Fruit fly (Drosophila melanogaster) whole organism, pupa: ENCODE results near the gene CG31637.
A peak's percentile ranks its signal among the peaks of the same experiment; 100 is the strongest.

ENCODE experiments used
- CG10348 ChIP-seq: fragments of 200-800 bp; sonication (Bioruptor generic); IDR thresholded peaks from 2 replicates; pipeline ENCODE4 v1.3.6; 2022; ENCODE audit warnings: missing biosample characterization, missing genetic modification characterization
- CG15710 ChIP-seq: fragments of 200-800 bp; sonication (Bioruptor generic); optimal IDR thresholded peaks from 2 replicates; lab custom pipeline; 2018; ENCODE audit warnings: missing biosample characterization, mild to moderate bottlenecking, missing genetic modification characterization, moderate library complexity
- CG32121 ChIP-seq: fragments of 200-800 bp; sonication (Bioruptor generic); IDR thresholded peaks from 2 replicates; pipeline ENCODE4 v1.3.6; 2022; ENCODE audit warnings: missing biosample characterization, missing genetic modification characterization
- CG4496 ChIP-seq: fragments of 200-800 bp; sonication (Bioruptor generic); IDR thresholded peaks from 3 replicates; pipeline ENCODE4 v1.3.6; 2022; ENCODE audit warnings: missing biosample characterization, missing genetic modification characterization
- CG8301 ChIP-seq: fragments of 200-800 bp; sonication (Bioruptor generic); optimal IDR thresholded peaks from 2 replicates; lab custom pipeline; 2018; ENCODE audit warnings: missing biosample characterization, mild to moderate bottlenecking, missing genetic modification characterization
- CG9948 ChIP-seq: fragments of 200-800 bp; sonication (Bioruptor generic); optimal IDR thresholded peaks from 2 replicates; lab custom pipeline; 2018; ENCODE audit warnings: missing biosample characterization, mild to moderate bottlenecking, missing genetic modification characterization, moderate library complexity
- D1 ChIP-seq: fragments of 200-800 bp; sonication (Bioruptor generic); optimal IDR thresholded peaks from 2 replicates; lab custom pipeline; 2018; ENCODE audit warnings: missing biosample characterization, mild to moderate bottlenecking, missing genetic modification characterization, moderate library complexity
- EcR ChIP-seq: fragments of 200-800 bp; sonication (Bioruptor generic); optimal IDR thresholded peaks from 3 replicates; lab custom pipeline; 2019; ENCODE audit warnings: missing biosample characterization, missing genetic modification characterization, mild to moderate bottlenecking, moderate library complexity, missing genetic modification reagents
- Ets98B ChIP-seq: fragments of 200-800 bp; sonication (Bioruptor generic); IDR thresholded peaks from 2 replicates; pipeline ENCODE4 v1.3.6; 2022; ENCODE audit warnings: missing biosample characterization, missing genetic modification characterization
- Snoo ChIP-seq: fragments of 200-800 bp; sonication (Bioruptor generic); optimal IDR thresholded peaks from 3 replicates; lab custom pipeline; 2017; ENCODE audit warnings: missing biosample characterization, mild to moderate bottlenecking, missing genetic modification characterization, inconsistent platforms
- fd96Ca ChIP-seq: fragments of 200-800 bp; sonication (Bioruptor generic); IDR thresholded peaks from 3 replicates; pipeline ENCODE4 v1.3.6; 2022; ENCODE audit warnings: missing biosample characterization, missing genetic modification characterization

dm6 chr2L:6474878-6475582 lies 23.4 kb upstream of the CG31637 start:
- TF ChIP-seq D1 (tag; lab: Kevin White, UChicago) (no peak), CG9948 (tag; lab: Kevin White, UChicago) (no peak), Snoo (no peak), CG32121 (no peak), Ets98B (GFP tag; lab: Robert Waterston, UW) (no peak), EcR (GFP tag; lab: Kevin White, UChicago) (no peak), CG4496 (no peak), CG15710 (tag; lab: Kevin White, UChicago) (no peak), CG10348 (GFP tag; lab: Robert Waterston, UW) (no peak), CG8301 (tag; lab: Kevin White, UChicago) (no peak), fd96Ca (0 out of 3 replicates have a peak, but pooled peaks have one; percentile 10)
